Fruit fly (Drosophila melanogaster): ENCODE measurements around the gene CG5946.

Gene CG5946

DNA sequence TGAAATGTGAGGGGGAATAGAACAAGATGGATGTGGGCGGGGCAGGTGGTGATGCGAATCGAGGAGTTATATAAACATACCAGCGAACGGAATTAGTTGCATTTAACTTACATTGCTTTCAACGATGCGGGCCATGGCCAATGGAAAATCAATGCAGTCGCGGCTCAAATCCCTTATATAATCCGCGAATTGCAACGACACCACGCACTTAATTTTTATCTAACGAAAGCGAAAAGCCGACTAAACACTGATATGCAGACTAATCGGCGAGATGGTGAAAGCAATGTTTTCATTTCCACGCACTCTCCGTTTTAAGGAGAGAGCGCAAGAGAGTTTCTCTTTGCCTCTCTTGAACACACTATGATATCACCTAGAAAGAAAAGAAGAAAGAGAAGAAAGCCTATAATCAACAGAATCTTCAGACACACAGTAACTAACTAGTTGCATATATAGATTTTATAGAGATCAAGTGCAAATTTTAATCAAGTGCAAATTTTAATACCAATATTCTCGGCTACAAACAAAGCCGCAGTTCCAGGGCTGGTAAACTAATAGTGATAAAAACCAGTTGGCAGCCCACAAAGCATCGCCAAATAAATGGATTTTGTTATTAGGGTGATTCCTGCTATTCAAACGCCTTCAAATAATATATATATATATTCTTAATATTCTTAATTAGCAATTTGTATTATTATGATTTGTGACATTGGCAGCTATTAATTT, at the start of gene CG5946, which contains the start of gene CG11597 (continued):
- TF ChIP-seq Doc2 (GFP tag; IDR thresholded peaks at IDR 0.05) = no peak
- no peak for TF ChIP-seq bowl (GFP tag; IDR thresholded peaks at IDR 0.05)
- peak; percentile 41; the same call in 1 of the 2 replicates for TF ChIP-seq hbn (GFP tag; IDR thresholded peaks at IDR 0.05; ENCODE audit: partially characterized antibody)
- peak; percentile 35 for TF ChIP-seq Jarid2 (GFP tag; optimal IDR thresholded peaks at IDR 0.05)
- no peak for TF ChIP-seq ase (GFP tag; IDR thresholded peaks at IDR 0.05)
- peak; percentile 29 for TF ChIP-seq pzg (GFP tag; optimal IDR thresholded peaks at IDR 0.05)
- peak; percentile 6; the same call in 1 of the 2 replicates for TF ChIP-seq CG11085 (GFP tag; IDR thresholded peaks at IDR 0.05)
- peak; percentile 35; the same call in 1 of the 2 replicates for TF ChIP-seq NFAT (GFP tag; IDR thresholded peaks at IDR 0.05)
- TF ChIP-seq CG10462 (GFP tag; optimal IDR thresholded peaks at IDR 0.05) = no peak
- TF ChIP-seq Elba2 (GFP tag; optimal IDR thresholded peaks at IDR 0.05) = no peak
- TF ChIP-seq Sry-δ (GFP tag; optimal IDR thresholded peaks at IDR 0.05) = peak; percentile 41
- TF ChIP-seq yki (optimal IDR thresholded peaks at IDR 0.05) = peak; percentile 19
- peak; percentile 8; the same call in 1 of the 4 replicates for TF ChIP-seq chinmo (GFP tag; IDR thresholded peaks at IDR 0.05; ENCODE audit: partially characterized antibody)
- peak; percentile 24; the same call in 1 of the 3 replicates for TF ChIP-seq Aef1 (GFP tag; IDR thresholded peaks at IDR 0.05)
- TF ChIP-seq trem (tag; optimal IDR thresholded peaks at IDR 0.05) = peak; percentile 98
- peak; percentile 4 for TF ChIP-seq sd (tag; optimal IDR thresholded peaks at IDR 0.05)
- peak; percentile 51 for TF ChIP-seq Dref (GFP tag; IDR thresholded peaks at IDR 0.05)
- TF ChIP-seq Trl (optimal IDR thresholded peaks at IDR 0.05) = peak; percentile 90 to 92
- no peak for TF ChIP-seq Trl (GFP tag; optimal IDR thresholded peaks at IDR 0.05)
- TF ChIP-seq CG10654 (GFP tag; optimal IDR thresholded peaks at IDR 0.05) = no peak
- TF ChIP-seq onecut (GFP tag; IDR thresholded peaks at IDR 0.05) = peak; percentile 45
- TF ChIP-seq zfh1 (GFP tag; IDR thresholded peaks at IDR 0.05) = 0 out of 3 replicates have a peak, but pooled peaks have one; percentile 49
- peak; percentile 0 for TF ChIP-seq ewg (GFP tag; optimal IDR thresholded peaks at IDR 0.05)
- TF ChIP-seq btn (GFP tag; optimal IDR thresholded peaks at IDR 0.05) = no peak
- peak; percentile 65; the same call in 3 of the 4 replicates for TF ChIP-seq Dll (GFP tag; IDR thresholded peaks at IDR 0.05; ENCODE audit: partially characterized antibody)
- peak; percentile 10 for TF ChIP-seq CG1603 (tag; optimal IDR thresholded peaks at IDR 0.05)
- TF ChIP-seq Deaf1 (tag; optimal IDR thresholded peaks at IDR 0.05) = peak; percentile 47
- no peak for TF ChIP-seq CG3838 (GFP tag; optimal IDR thresholded peaks at IDR 0.05)
- TF ChIP-seq gsb-n (tag; optimal IDR thresholded peaks at IDR 0.05) = no peak
- peak; percentile 60 for TF ChIP-seq CG12391 (tag; optimal IDR thresholded peaks at IDR 0.05)
- peak; percentile 33; the same call in 1 of the 2 replicates for TF ChIP-seq CG10366 (GFP tag; IDR thresholded peaks at IDR 0.05)

- TF ChIP-seq Hr3 (GFP tag; optimal IDR thresholded peaks at IDR 0.05) (no peak), prd (optimal IDR thresholded peaks at IDR 0.05) (no peak), prd (GFP tag; IDR thresholded peaks at IDR 0.05) (no peak), Dref (GFP tag; IDR thresholded peaks at IDR 0.05) (no peak), CG3163 (GFP tag; optimal IDR thresholded peaks at IDR 0.05) (no peak), Bteb2 (GFP tag; optimal IDR thresholded peaks at IDR 0.05) (no peak), trem (tag; optimal IDR thresholded peaks at IDR 0.05) (no peak), h (optimal IDR thresholded peaks at IDR 0.05) (no peak)
These were observed 49.1 kb upstream of the CG5946 start, which contains the start of gene CG5906 for dm6 chr3L:11871205-11871604. CG5906 (minus strand) TSS chr3L:11871305.

DNA sequence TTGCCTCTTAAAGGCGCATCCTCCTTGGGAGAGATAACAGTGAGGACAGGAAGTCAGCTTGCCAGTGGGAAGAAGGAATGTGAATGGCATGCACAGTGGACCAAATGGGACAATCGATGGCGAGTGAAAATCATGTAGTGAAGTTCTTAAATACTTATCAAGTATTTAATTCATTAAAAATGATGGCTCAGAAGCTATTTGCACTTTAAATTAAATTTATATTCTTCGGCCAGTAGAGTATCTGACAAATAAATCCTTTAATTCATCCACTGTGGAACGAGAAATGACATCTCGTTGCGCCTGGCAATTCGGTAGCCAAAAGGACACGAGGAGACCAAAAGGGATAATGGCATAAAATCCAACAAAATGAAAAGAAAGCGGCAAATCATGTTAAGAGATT, 47.3 kb upstream of the CG5946 start:
- TF ChIP-seq Fer1 (GFP tag; optimal IDR thresholded peaks at IDR 0.05) (peak; percentile 36), CG8388 (GFP tag; optimal IDR thresholded peaks at IDR 0.05) (no peak), CG43689 (GFP tag; IDR thresholded peaks at IDR 0.05) (no peak), CG11696 (GFP tag; IDR thresholded peaks at IDR 0.05) (no peak), CG31365 (tag; optimal IDR thresholded peaks at IDR 0.05) (no peak), CTCF (GFP tag; optimal IDR thresholded peaks at IDR 0.05) (no peak), pan (optimal IDR thresholded peaks at IDR 0.05) (no peak), pan (GFP tag; optimal IDR thresholded peaks at IDR 0.05 in 1 of 2, IDR thresholded peaks at IDR 0.05 in 1 of 2) (peak in 1 of 2 experiments; percentile 25), Hr51 (GFP tag; optimal IDR thresholded peaks at IDR 0.05) (peak in 1 of 2 experiments; percentile 25), sens-2 (GFP tag; IDR thresholded peaks at IDR 0.05) (no peak), CG2712 (tag; optimal IDR thresholded peaks at IDR 0.05) (no peak), ab (GFP tag; optimal IDR thresholded peaks at IDR 0.05) (no peak), Meics (GFP tag; optimal IDR thresholded peaks at IDR 0.05) (peak; percentile 29), D19B (GFP tag; optimal IDR thresholded peaks at IDR 0.05) (no peak), Kr (GFP tag; optimal IDR thresholded peaks at IDR 0.05) (no peak)

All from whole organism, embryonic.